Worm (Caenorhabditis elegans) whole organism, dauer: ENCODE measurements around the gene nprt-1.
"Not testable (repeated sequence)": the region's sequence is repeated elsewhere in the genome, so short reads cannot be mapped to it uniquely, and the experiment has no call there.

Source experiments
- unc-62 ChIP-seq: sonication (generic microtip); optimal IDR thresholded peaks from 2 replicates; lab custom pipeline; 2017; ENCODE audit warnings: missing biosample characterization, missing genetic modification reagents, missing genetic modification characterization

Gene nprt-1

ce11 chrIV:2890401-2890952, at the start of gene nprt-1, which contains the start of gene dib-1:
Gene nprt-1, minus strand, starts transcription at chrIV:2890451.
Gene dib-1, plus strand, starts transcription at chrIV:2890882.
- TF ChIP-seq unc-62 (GFP tag; lab: Kevin White, UChicago): no peak

- TF ChIP-seq unc-62 (GFP tag; lab: Kevin White, UChicago): no peak
These were observed 44.9 kb upstream of the nprt-1 start for ce11 chrIV:2935194-2935593.

DNA sequence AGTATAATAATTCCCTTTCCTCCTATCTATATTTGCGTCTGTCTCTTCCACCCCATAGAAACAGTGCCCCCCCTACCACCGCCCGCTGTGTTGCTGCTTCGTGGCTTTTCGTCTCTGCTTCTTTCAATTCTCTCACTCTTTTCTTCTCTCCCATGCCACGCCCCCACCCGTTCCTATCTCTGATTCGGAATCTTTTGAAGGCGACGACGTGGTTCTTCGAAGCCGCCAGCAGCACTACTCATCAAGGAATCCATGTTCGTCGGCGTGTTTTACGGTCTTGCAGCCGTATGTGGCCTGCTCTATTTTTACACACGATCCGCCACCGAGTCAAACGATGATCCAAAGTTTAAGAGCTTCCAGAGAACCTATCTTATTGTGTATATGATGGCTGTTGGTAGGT, 41.0 kb upstream of the nprt-1 start, which contains the start of gene samt-1:
samt-1 (plus strand) TSS at position 176 of the 400 bp plus-strand sequence.
- no peak for TF ChIP-seq unc-62 (GFP tag; lab: Kevin White, UChicago)

DNA sequence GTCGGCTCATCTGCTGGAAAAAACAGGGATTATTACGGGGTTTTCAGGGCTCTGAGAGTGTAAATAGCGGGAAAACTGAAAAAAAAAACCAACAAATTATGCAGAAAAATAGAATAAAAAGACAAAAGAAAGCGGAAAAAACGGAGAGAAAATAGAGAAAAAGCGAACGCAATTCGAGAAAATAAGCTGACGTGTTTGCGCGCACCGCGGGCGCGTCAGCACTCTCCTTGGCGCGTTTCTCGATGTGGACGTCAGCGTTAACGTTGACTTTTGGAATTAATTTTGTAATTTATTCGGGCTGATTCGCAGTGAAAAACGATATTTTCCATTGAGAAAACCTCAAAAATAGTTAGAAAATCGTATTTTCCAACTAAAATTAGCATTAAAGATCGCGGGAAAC, 38.2 kb upstream of the nprt-1 start, which contains the start of gene manf-1:
manf-1 (minus strand) TSS at position 13 of the 400 bp plus-strand sequence.
- TF ChIP-seq unc-62 (GFP tag; lab: Kevin White, UChicago): no peak

DNA sequence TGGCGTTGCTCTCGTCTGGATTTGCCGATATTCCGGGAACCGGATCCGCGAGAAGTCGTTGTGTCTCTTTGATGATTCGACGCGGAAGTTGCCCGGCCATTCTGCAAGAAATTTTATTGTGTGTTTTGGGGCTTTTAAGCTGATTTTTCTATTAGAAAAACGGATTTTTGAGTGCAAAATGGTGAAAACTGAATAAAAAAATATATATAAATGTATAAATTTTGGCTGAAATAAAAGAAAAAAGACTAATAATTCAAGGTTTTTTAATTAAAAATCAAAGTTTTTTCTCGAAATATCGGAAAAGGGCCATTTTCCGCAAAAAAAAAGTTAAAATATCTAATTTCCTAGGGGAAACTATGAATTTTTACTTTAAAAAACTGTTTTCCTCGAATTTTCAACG, 35.3 kb upstream of the nprt-1 start, which contains the start of gene ubc-13:
ubc-13 (minus strand) TSS at position 101 of the 400 bp plus-strand sequence.
- no peak for TF ChIP-seq unc-62 (GFP tag; lab: Kevin White, UChicago)

ce11 chrIV:2922196-2922595, 31.9 kb upstream of the nprt-1 start, which contains the start of gene fbxc-45:
Gene fbxc-45, minus strand, starts transcription at chrIV:2922243.
- TF ChIP-seq unc-62 (GFP tag; lab: Kevin White, UChicago): no peak

DNA sequence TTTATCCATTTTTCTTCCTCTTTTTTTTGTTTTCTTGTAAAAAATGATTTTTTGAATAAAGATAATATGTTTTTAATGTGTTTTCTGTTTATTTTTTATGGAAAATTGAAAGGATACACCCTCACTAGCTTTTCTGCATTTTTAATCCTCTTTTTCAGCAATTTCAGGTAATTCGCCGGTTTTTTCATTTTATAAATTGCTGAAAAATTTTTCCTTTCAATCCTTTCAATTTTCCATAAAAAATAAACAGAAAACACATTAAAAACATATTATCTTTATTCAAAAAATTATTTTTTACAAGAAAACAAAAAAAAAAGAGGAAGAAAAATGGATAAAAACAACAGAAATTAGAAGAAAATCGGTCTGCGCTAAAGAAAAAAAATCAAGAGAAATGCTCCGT, 27.5 kb upstream of the nprt-1 start, which contains the start of gene Y54G2A.50:
Y54G2A.50 (plus strand) TSS at position 301 of the 400 bp plus-strand sequence.
- not testable (repeated sequence) for TF ChIP-seq unc-62 (GFP tag; lab: Kevin White, UChicago)

- no peak for TF ChIP-seq unc-62 (GFP tag; lab: Kevin White, UChicago)
These were observed 25.8 kb upstream of the nprt-1 start for ce11 chrIV:2916043-2916442.

DNA sequence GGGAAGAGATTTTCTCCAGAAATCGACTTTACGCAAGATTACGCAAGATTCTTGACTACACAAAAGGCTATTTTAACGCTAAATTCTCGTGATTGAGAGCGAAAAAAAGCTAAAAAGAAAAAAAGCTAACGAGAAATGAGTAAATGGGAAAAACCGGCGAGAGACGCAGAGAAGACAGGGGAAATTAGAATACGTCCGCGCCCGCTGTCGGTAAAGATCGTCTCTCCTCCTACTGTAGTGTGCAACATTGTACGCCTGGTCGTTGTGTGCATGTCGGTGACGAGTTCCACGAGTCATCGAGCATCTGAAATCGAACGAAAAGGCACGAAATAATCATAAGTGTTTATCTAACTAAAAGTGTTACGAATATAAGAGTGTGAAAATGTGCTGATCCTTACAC, 24.3 kb upstream of the nprt-1 start:
- TF ChIP-seq unc-62 (GFP tag; lab: Kevin White, UChicago): no peak

DNA sequence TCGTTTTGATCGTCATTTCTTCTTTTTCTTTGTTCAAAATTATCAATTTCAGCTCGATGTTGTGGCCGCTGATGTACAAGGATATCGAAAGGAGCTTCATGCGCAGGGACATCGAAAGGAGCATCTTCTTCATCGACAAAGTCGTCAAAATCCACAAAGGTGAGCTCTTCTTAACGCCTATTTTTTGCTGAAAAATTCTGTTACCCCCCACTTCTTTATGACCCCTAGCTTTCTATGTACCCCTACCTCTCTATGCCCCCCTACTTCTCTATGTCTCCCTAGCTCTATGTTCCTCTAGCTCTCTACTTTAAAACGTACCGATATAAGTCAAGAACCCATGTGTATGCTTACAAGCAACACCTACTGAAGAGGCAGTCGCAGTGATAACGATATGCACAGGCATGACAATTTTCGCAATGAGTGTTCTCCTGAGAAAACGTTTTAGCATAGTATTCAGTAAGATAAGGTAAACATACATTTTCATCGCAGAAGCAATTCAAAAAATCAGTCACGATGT, 7.5 kb upstream of the nprt-1 start, which contains the start of gene Y54G2A.36:
Y54G2A.36 (plus strand) TSS at position 51 of the 517 bp plus-strand sequence.
- no peak for TF ChIP-seq unc-62 (GFP tag; lab: Kevin White, UChicago)

ce11 chrIV:2894630-2895029, 4.4 kb upstream of the nprt-1 start, which contains the start of gene Y54G2A.19:
Gene Y54G2A.19, minus strand, starts transcription at chrIV:2894730.
- not testable (repeated sequence) for TF ChIP-seq unc-62 (GFP tag; lab: Kevin White, UChicago)

ce11 chrIV:2893486-2893842, 3.2 kb upstream of the nprt-1 start:
- TF ChIP-seq unc-62 (GFP tag; lab: Kevin White, UChicago): no peak

- no peak for TF ChIP-seq unc-62 (GFP tag; lab: Kevin White, UChicago)
These were observed 2.7 kb upstream of the nprt-1 start for ce11 chrIV:2892787-2893485.

DNA sequence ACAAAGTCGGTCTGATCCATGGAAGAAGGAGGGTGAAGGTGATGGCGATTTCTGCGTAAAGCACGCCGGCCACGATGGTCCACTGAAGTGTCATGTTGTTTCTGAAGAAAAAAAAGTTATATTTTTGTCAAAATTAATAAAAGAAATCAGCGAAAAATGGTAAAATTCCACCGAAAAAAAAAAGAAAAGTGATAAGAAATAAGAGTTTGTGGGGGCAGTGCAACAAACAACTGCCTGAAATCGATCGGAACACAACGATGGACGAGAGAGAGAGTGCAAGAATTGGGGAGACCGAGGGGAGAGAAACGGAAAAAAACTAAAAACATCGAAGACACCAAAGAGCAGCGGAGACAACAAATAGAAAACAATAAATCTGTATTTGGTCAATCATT, 2.1 kb upstream of the nprt-1 start, which contains the start of gene Y54G2A.18:
Y54G2A.18 (minus strand) TSS at position 101 of the 392 bp plus-strand sequence.
- no peak for TF ChIP-seq unc-62 (GFP tag; lab: Kevin White, UChicago)

ce11 chrIV:2891535-2892233, 1.4 kb upstream of the nprt-1 start:
- TF ChIP-seq unc-62 (GFP tag; lab: Kevin White, UChicago): no peak
